Fruit fly (Drosophila melanogaster) whole organism, embryonic: ENCODE measurements around the gene CG12078.

Experiments
- Awh ChIP-seq: fragments of 200-800 bp; sonication (Bioruptor generic); IDR thresholded peaks from 2 replicates; pipeline ENCODE4, ENCODE4 v1.3.6; 2022; ENCODE audit warnings: missing biosample characterization, missing genetic modification characterization
- CG10209 ChIP-seq: fragments of 200-800 bp; sonication (Bioruptor generic); optimal IDR thresholded peaks from 3 replicates; lab custom pipeline; 2017; ENCODE audit warnings: missing biosample characterization, mild to moderate bottlenecking, missing genetic modification characterization, missing genetic modification reagents
- CG10274 ChIP-seq: fragments of 200-800 bp; sonication (Bioruptor generic); optimal IDR thresholded peaks from 3 replicates; lab custom pipeline; 2017; ENCODE audit warnings: missing biosample characterization, mild to moderate bottlenecking, missing genetic modification characterization
- CG10321 ChIP-seq: fragments of 200-800 bp; sonication (Bioruptor generic); IDR thresholded peaks from 2 replicates; pipeline ENCODE4 v1.3.6; 2022; ENCODE audit warnings: missing biosample characterization, missing genetic modification characterization
- CG10366 ChIP-seq: fragments of 200-800 bp; sonication (Bioruptor generic); IDR thresholded peaks from 2 replicates; pipeline ENCODE4 v1.3.6; 2022; ENCODE audit warnings: missing biosample characterization, missing genetic modification characterization
- CG12769 ChIP-seq: fragments of 200-800 bp; sonication (Bioruptor generic); optimal IDR thresholded peaks from 2 replicates; lab custom pipeline; 2019; ENCODE audit warnings: missing biosample characterization, mild to moderate bottlenecking, missing genetic modification characterization, moderate library complexity
- CG13287 ChIP-seq: fragments of 200-800 bp; sonication (Bioruptor generic); IDR thresholded peaks from 2 replicates; pipeline ENCODE4 v1.3.6; 2022; ENCODE audit warnings: missing biosample characterization, missing genetic modification characterization; ENCODE audit not compliant: partially characterized antibody
- CG13296 ChIP-seq: fragments of 200-800 bp; sonication (Bioruptor generic); optimal IDR thresholded peaks from 3 replicates; lab custom pipeline; 2018; ENCODE audit warnings: missing biosample characterization, mild to moderate bottlenecking, missing genetic modification characterization
- CG1602 ChIP-seq: fragments of 200-800 bp; sonication (Bioruptor generic); optimal IDR thresholded peaks from 3 replicates; lab custom pipeline; 2016; ENCODE audit warnings: missing biosample characterization, missing genetic modification characterization
- CG16779 ChIP-seq: fragments of 200-800 bp; sonication (Bioruptor generic); IDR thresholded peaks from 2 replicates; pipeline ENCODE4 v1.3.6; 2022; ENCODE audit warnings: missing biosample characterization, missing genetic modification characterization
- CG16813 ChIP-seq: fragments of 200-800 bp; sonication (Bioruptor generic); IDR thresholded peaks from 3 replicates; pipeline ENCODE4 v1.3.6; 2022; ENCODE audit warnings: missing biosample characterization, missing genetic modification characterization; ENCODE audit not compliant: partially characterized antibody
- CG16863 ChIP-seq: fragments of 200-800 bp; sonication (Bioruptor generic); optimal IDR thresholded peaks from 3 replicates; lab custom pipeline; 2016; ENCODE audit warnings: missing biosample characterization, missing genetic modification characterization
- CG17912 ChIP-seq: fragments of 200-800 bp; sonication (Bioruptor generic); optimal IDR thresholded peaks from 2 replicates; lab custom pipeline; 2018; ENCODE audit warnings: missing biosample characterization, mild to moderate bottlenecking, missing genetic modification characterization
- CG32772 ChIP-seq: fragments of 200-800 bp; sonication (Bioruptor generic); IDR thresholded peaks from 2 replicates; pipeline ENCODE4 v1.3.6; 2022; ENCODE audit warnings: missing biosample characterization, missing genetic modification characterization
- CG4328 ChIP-seq: fragments of 200-800 bp; sonication (Bioruptor generic); optimal IDR thresholded peaks from 3 replicates; lab custom pipeline; 2017; ENCODE audit warnings: missing biosample characterization, missing genetic modification reagents, missing genetic modification characterization
- CG4707 ChIP-seq: fragments of 200-800 bp; sonication (Bioruptor generic); optimal IDR thresholded peaks from 2 replicates; lab custom pipeline; 2018; ENCODE audit warnings: missing biosample characterization, mild to moderate bottlenecking, missing genetic modification characterization, moderate library complexity
- CG6272 ChIP-seq: fragments of 200-800 bp; sonication (Bioruptor generic); IDR thresholded peaks from 2 replicates; pipeline ENCODE4 v1.3.6; 2022; ENCODE audit warnings: missing biosample characterization, missing genetic modification characterization
- CG6765 ChIP-seq: fragments of 200-800 bp; sonication (Bioruptor generic); optimal IDR thresholded peaks from 3 replicates; lab custom pipeline; 2017; ENCODE audit warnings: missing biosample characterization, mild to moderate bottlenecking, missing genetic modification characterization
- CG6813 ChIP-seq: fragments of 200-800 bp; sonication (Bioruptor generic); optimal IDR thresholded peaks from 2 replicates; lab custom pipeline; 2017; ENCODE audit warnings: missing biosample characterization, missing genetic modification characterization, mild to moderate bottlenecking, moderate library complexity, missing genetic modification reagents
- CG7786 ChIP-seq: fragments of 200-800 bp; sonication (Bioruptor generic); optimal IDR thresholded peaks from 2 replicates; lab custom pipeline; 2016; ENCODE audit warnings: missing biosample characterization, missing genetic modification characterization
- CHES-1-like ChIP-seq: fragments of 200-800 bp; sonication (Bioruptor generic); optimal IDR thresholded peaks from 2 replicates; lab custom pipeline; 2016; ENCODE audit warnings: missing biosample characterization, missing genetic modification characterization
- CTCF ChIP-seq: fragments of 200-800 bp; sonication (Bioruptor generic); optimal IDR thresholded peaks from 2 replicates; lab custom pipeline; 2017; ENCODE audit warnings: missing biosample characterization, mild to moderate bottlenecking, missing genetic modification characterization, moderate library complexity
- Dip2 ChIP-seq: fragments of 200-800 bp; sonication (Bioruptor generic); IDR thresholded peaks from 2 replicates; pipeline ENCODE4 v1.3.6; 2022; ENCODE audit warnings: missing biosample characterization, missing genetic modification characterization
- Dref ChIP-seq: fragments of 200-800 bp; sonication (Bioruptor generic); IDR thresholded peaks from 2 replicates; pipeline ENCODE4 v1.3.6; 2022; ENCODE audit warnings: missing biosample characterization, missing genetic modification characterization
- HmgD ChIP-seq: fragments of 200-800 bp; sonication (Bioruptor generic); optimal IDR thresholded peaks from 3 replicates; lab custom pipeline; 2016; ENCODE audit warnings: missing biosample characterization, missing genetic modification characterization
- Jarid2 ChIP-seq: fragments of 200-800 bp; sonication (Bioruptor generic); optimal IDR thresholded peaks from 3 replicates; lab custom pipeline; 2017; ENCODE audit warnings: mild to moderate bottlenecking, missing biosample characterization, missing genetic modification reagents, missing genetic modification characterization
- Opbp ChIP-seq: fragments of 200-800 bp; sonication (Bioruptor generic); IDR thresholded peaks from 3 replicates; pipeline ENCODE4 v1.3.6; 2022; ENCODE audit warnings: missing biosample characterization, missing genetic modification characterization; ENCODE audit not compliant: partially characterized antibody
- Ravus ChIP-seq: fragments of 200-800 bp; sonication (Bioruptor generic); IDR thresholded peaks from 2 replicates; pipeline ENCODE4 v1.3.6; 2022; ENCODE audit warnings: missing biosample characterization, missing genetic modification characterization
- Side ChIP-seq: fragments of 200-800 bp; sonication (Bioruptor generic); optimal IDR thresholded peaks from 2 replicates; lab custom pipeline; 2016; ENCODE audit warnings: missing biosample characterization, missing genetic modification characterization
- Ssrp ChIP-seq: fragments of 200-800 bp; sonication (Bioruptor generic); optimal IDR thresholded peaks from 2 replicates; lab custom pipeline; 2018; ENCODE audit warnings: missing biosample characterization, mild to moderate bottlenecking, missing genetic modification characterization, moderate library complexity
- ase ChIP-seq: fragments of 200-800 bp; sonication (Bioruptor generic); IDR thresholded peaks from 3 replicates; pipeline ENCODE4 v1.3.6; 2022; ENCODE audit warnings: missing biosample characterization, missing genetic modification characterization
- ash1 ChIP-seq: fragments of 200-800 bp; sonication (Bioruptor generic); optimal IDR thresholded peaks from 2 replicates; lab custom pipeline; 2018; ENCODE audit warnings: missing biosample characterization, mild to moderate bottlenecking, missing genetic modification characterization
- bbx ChIP-seq: fragments of 200-800 bp; sonication (Bioruptor generic); IDR thresholded peaks from 2 replicates; pipeline ENCODE4 v1.3.6; 2022; ENCODE audit warnings: missing biosample characterization, missing genetic modification characterization; ENCODE audit not compliant: partially characterized antibody
- cg ChIP-seq: fragments of 200-800 bp; sonication (Bioruptor generic); optimal IDR thresholded peaks from 3 replicates; lab custom pipeline; 2019; ENCODE audit warnings: missing biosample characterization, mild to moderate bottlenecking, missing genetic modification characterization, moderate library complexity
- danr ChIP-seq: fragments of 200-800 bp; sonication (Bioruptor generic); IDR thresholded peaks from 2 replicates; pipeline ENCODE4 v1.3.6; 2022; ENCODE audit warnings: missing biosample characterization, missing genetic modification characterization
- eve ChIP-seq, 2 experiments: fragments of >200 bp; optimal IDR thresholded peaks; 2 replicates each; lab custom pipeline; 2017; ENCODE audit warnings: missing biosample characterization in 2 of 2, missing genetic modification characterization in 2 of 2
- exex ChIP-seq: fragments of 200-800 bp; sonication (Bioruptor generic); optimal IDR thresholded peaks from 4 replicates; lab custom pipeline; 2018; ENCODE audit warnings: missing biosample characterization, mild to moderate bottlenecking, missing genetic modification characterization, moderate library complexity
- gro ChIP-seq: fragments of 200-800 bp; sonication (Bioruptor generic); optimal IDR thresholded peaks from 2 replicates; lab custom pipeline; 2016; ENCODE audit warnings: missing biosample characterization, missing genetic modification characterization
- inv ChIP-seq: fragments of 200-800 bp; sonication (Bioruptor generic); IDR thresholded peaks from 2 replicates; pipeline ENCODE4 v1.3.6; 2022; ENCODE audit warnings: missing biosample characterization, missing genetic modification characterization; ENCODE audit not compliant: partially characterized antibody
- ken ChIP-seq: fragments of 200-800 bp; sonication (Bioruptor generic); IDR thresholded peaks from 3 replicates; pipeline ENCODE4 v1.3.6; 2022; ENCODE audit warnings: missing biosample characterization, missing genetic modification characterization
- lola ChIP-seq, 3 experiments: fragments of >200 bp in 2 of 3; fragments of 200-800 bp in 1 of 3; sonication (Bioruptor generic) in 1 of 3; optimal IDR thresholded peaks; 2 replicates each; lab custom pipeline; 2017 to 2019; ENCODE audit warnings: missing biosample characterization in 3 of 3, missing genetic modification characterization in 3 of 3, mild to moderate bottlenecking in 1 of 3, moderate library complexity in 1 of 3
- nerfin-1 ChIP-seq: fragments of 200-800 bp; sonication (Bioruptor generic); optimal IDR thresholded peaks from 3 replicates; lab custom pipeline; 2019; ENCODE audit warnings: missing biosample characterization, mild to moderate bottlenecking, missing genetic modification characterization, moderate library complexity
- oc ChIP-seq: fragments of 200-800 bp; sonication (Bioruptor generic); optimal IDR thresholded peaks from 2 replicates; lab custom pipeline; 2018; ENCODE audit warnings: missing biosample characterization, mild to moderate bottlenecking, missing genetic modification characterization, moderate library complexity
- onecut ChIP-seq: fragments of 200-800 bp; sonication (Bioruptor generic); IDR thresholded peaks from 2 replicates; pipeline ENCODE4 v1.3.6; 2022; ENCODE audit warnings: missing biosample characterization, missing genetic modification characterization
- p53 ChIP-seq: fragments of 200-800 bp; sonication (Bioruptor generic); optimal IDR thresholded peaks from 2 replicates; lab custom pipeline; 2016; ENCODE audit warnings: missing biosample characterization, missing genetic modification characterization
- psq ChIP-seq: fragments of 200-800 bp; sonication (Bioruptor generic); optimal IDR thresholded peaks from 2 replicates; lab custom pipeline; 2017; ENCODE audit warnings: missing biosample characterization, missing genetic modification characterization
- pum ChIP-seq: fragments of 200-800 bp; sonication (Bioruptor generic); optimal IDR thresholded peaks from 2 replicates; lab custom pipeline; 2016; ENCODE audit warnings: missing biosample characterization, missing genetic modification characterization
- schlank ChIP-seq: fragments of 200-800 bp; sonication (Bioruptor generic); optimal IDR thresholded peaks from 2 replicates; lab custom pipeline; 2018; ENCODE audit warnings: missing biosample characterization, mild to moderate bottlenecking, missing genetic modification characterization
- ssp ChIP-seq: fragments of 200-800 bp; sonication (Bioruptor generic); IDR thresholded peaks from 2 replicates; pipeline ENCODE4 v1.3.6; 2022; ENCODE audit warnings: missing biosample characterization, missing genetic modification characterization
- trh ChIP-seq: fragments of 200-800 bp; sonication (Bioruptor generic); optimal IDR thresholded peaks from 2 replicates; lab custom pipeline; 2016; ENCODE audit warnings: missing biosample characterization, missing genetic modification characterization
- zf30C ChIP-seq: fragments of 200-800 bp; sonication (Bioruptor generic); optimal IDR thresholded peaks from 3 replicates; lab custom pipeline; 2018; ENCODE audit warnings: missing biosample characterization, mild to moderate bottlenecking, missing genetic modification characterization

CG12078 gene

dm6 chr3L:3194059-3194458 lies 50.0 kb downstream of the CG12078 start (continued):
- TF ChIP-seq Jarid2 (GFP tag; lab: Kevin White, UChicago) = peak; percentile 67
- TF ChIP-seq cg = peak; percentile 62
- TF ChIP-seq Opbp (GFP tag; lab: Robert Waterston, UW) = no peak
- TF ChIP-seq danr (GFP tag; lab: Robert Waterston, UW) = peak; percentile 85
- TF ChIP-seq inv (GFP tag; lab: Robert Waterston, UW) = no peak
- TF ChIP-seq HmgD (GFP tag; lab: Kevin White, UChicago) = no peak
- TF ChIP-seq Ssrp = peak; percentile 91
- TF ChIP-seq ssp (GFP tag; lab: Robert Waterston, UW) = peak; percentile 79
- TF ChIP-seq CG7786 (GFP tag; lab: Kevin White, UChicago) = no peak
- TF ChIP-seq CHES-1-like (GFP tag; lab: Kevin White, UChicago) = peak; percentile 11
- peak in 1 of 3 experiments; percentile 88 for TF ChIP-seq lola (GFP tag; optimal IDR thresholded peaks at IDR 0.05; lab: Kevin White, UChicago)
- no peak for TF ChIP-seq CG16813
- TF ChIP-seq schlank = peak; percentile 68
- peak; percentile 93 for TF ChIP-seq CG32772
- peak; percentile 88 for TF ChIP-seq ase (GFP tag; lab: Robert Waterston, UW)
- TF ChIP-seq exex (tag; lab: Kevin White, UChicago) = peak; percentile 58
- TF ChIP-seq CG1602 (GFP tag; lab: Kevin White, UChicago) = peak; percentile 86
- peak; percentile 66 for TF ChIP-seq CG16863 (GFP tag; lab: Kevin White, UChicago)
- TF ChIP-seq bbx (GFP tag; lab: Robert Waterston, UW) = no peak
- TF ChIP-seq ken = peak; percentile 89
- TF ChIP-seq CG6813 (GFP tag; lab: Kevin White, UChicago) = peak; percentile 94
- TF ChIP-seq CG17912 (GFP tag; lab: Kevin White, UChicago) = no peak
- peak; percentile 91 for TF ChIP-seq onecut (GFP tag; lab: Robert Waterston, UW)
- TF ChIP-seq Dref (GFP tag; lab: Robert Waterston, UW) = no peak
- peak; percentile 43; the same call in 1 of the 2 replicates for TF ChIP-seq Dip2 (GFP tag; lab: Robert Waterston, UW)
- peak; percentile 92 for TF ChIP-seq CG13296 (GFP tag; lab: Kevin White, UChicago)
- peak; percentile 47 for TF ChIP-seq CG4328 (GFP tag; lab: Kevin White, UChicago)
- TF ChIP-seq CG6765 (GFP tag; lab: Kevin White, UChicago) = peak; percentile 86
- peak; percentile 81 for TF ChIP-seq CG6272 (GFP tag; lab: Robert Waterston, UW)
- peak; percentile 75 for TF ChIP-seq psq (GFP tag; lab: Kevin White, UChicago)
- TF ChIP-seq nerfin-1 (tag; lab: Kevin White, UChicago) = peak; percentile 82
- TF ChIP-seq CG10274 (GFP tag; lab: Kevin White, UChicago) = peak; percentile 52
- TF ChIP-seq oc (tag; lab: Kevin White, UChicago) = peak; percentile 95
- TF ChIP-seq gro (GFP tag; lab: Kevin White, UChicago) = peak; percentile 42
- TF ChIP-seq Side (GFP tag; lab: Kevin White, UChicago) = peak; percentile 41
- no peak for TF ChIP-seq zf30C
- TF ChIP-seq Awh (GFP tag; lab: Robert Waterston, UW) = peak; percentile 96
- TF ChIP-seq p53 = no peak
- peak; percentile 90 for TF ChIP-seq CG12769
- TF ChIP-seq CTCF (GFP tag; lab: Kevin White, UChicago) = peak; percentile 59
- peak; percentile 84; the same call in 1 of the 2 replicates for TF ChIP-seq CG16779 (GFP tag; lab: Robert Waterston, UW)
- peak; percentile 92 for TF ChIP-seq CG10209 (GFP tag; lab: Kevin White, UChicago)
- peak; percentile 87 for TF ChIP-seq CG4707 (GFP tag; lab: Kevin White, UChicago)
- peak; percentile 94 for TF ChIP-seq CG10366 (GFP tag; lab: Robert Waterston, UW)
- peak; percentile 76 for TF ChIP-seq CG10321 (GFP tag; lab: Robert Waterston, UW)
- TF ChIP-seq ash1 (GFP tag; lab: Kevin White, UChicago) = peak; percentile 63
- TF ChIP-seq eve (GFP tag; optimal IDR thresholded peaks at IDR 0.05; lab: Kevin White, UChicago) = no peak
- TF ChIP-seq pum = peak; percentile 46
- TF ChIP-seq Ravus (GFP tag; lab: Robert Waterston, UW) = peak; percentile 82
- peak; percentile 68 for TF ChIP-seq trh (GFP tag; lab: Kevin White, UChicago)
- no peak for TF ChIP-seq CG13287 (GFP tag; lab: Robert Waterston, UW)
